Worm (Caenorhabditis elegans): ENCODE data around the gene Y62H9A.7.

Y62H9A.7 gene

DNA sequence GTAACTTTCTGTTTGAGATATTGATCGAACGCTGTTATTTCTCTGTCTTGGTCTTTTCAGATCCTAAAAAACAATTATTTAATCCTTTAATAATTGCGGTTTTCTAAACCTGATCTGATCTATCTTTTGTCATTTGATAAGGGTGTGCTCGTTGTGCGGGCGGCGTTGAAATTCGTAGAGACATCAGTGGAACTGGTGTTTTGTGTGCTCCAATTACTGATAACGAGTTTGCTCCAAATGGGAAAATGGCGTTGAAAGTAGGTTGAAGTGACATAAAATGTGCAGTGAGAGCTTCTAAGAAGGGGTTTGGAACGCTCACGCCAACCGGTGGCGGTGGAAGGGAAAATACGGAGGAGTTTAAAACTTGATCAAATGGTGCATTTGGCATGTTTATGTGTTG is 31.0 kb downstream of the Y62H9A.7 start:
- TF ChIP-seq ceh-39 (tag; optimal IDR thresholded peaks at IDR 0.05) (no peak), snpc-4 (tag; optimal IDR thresholded peaks at IDR 0.05) (no peak), unc-62 (GFP tag; optimal IDR thresholded peaks at IDR 0.05) (no peak), nhr-76 (tag; optimal IDR thresholded peaks at IDR 0.05) (no peak), sem-2 (GFP tag; optimal IDR thresholded peaks at IDR 0.05) (no peak), lin-32 (GFP tag; optimal IDR thresholded peaks at IDR 0.05) (no peak), mab-5 (tag; optimal IDR thresholded peaks at IDR 0.05) (no peak)

DNA sequence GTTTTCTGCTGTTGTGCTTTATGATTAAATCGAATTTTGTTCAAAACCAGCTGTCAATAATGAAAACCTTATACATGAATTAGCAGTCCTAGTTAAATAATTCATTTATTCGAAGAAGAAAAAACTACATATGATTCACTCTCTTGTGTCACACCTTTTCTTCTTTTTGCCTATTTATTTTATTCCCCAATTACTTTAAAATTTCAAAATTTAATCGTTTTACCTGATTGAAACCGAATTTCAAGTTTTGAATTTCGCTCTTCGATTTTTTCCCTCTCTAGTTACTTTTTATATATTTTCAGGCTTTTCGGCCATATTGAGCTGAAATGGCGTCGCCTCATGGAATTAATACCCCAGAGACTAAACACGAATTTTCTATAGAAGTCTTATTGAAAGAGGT is 33.0 kb downstream of the Y62H9A.7 start, which contains the start of gene xtr-1:
xtr-1 (plus strand) TSS at position 301 of the 400 bp plus-strand sequence.
- TF ChIP-seq ceh-39 (tag; optimal IDR thresholded peaks at IDR 0.05): no peak

DNA sequence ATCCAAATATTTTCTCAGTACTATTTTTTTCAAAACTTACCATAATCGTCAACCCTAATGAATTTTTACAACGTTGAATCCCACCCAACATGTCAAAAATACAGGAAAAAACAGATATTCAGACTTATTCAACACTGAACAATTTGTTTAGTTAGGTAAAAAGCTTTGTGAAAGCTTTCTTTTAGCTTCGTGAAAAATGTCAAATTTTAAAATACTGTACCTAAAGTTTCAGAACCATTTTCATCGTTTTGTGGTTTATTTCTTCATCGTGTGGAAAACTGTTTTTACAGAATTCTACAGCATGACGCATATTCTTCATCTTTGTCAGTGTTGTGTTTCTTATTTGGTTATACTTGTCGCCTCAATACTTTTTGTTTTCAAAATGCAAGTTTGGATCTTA is 34.9 kb downstream of the Y62H9A.7 start, which contains the start of gene F54F7.14:
F54F7.14 (plus strand) TSS at position 301 of the 400 bp plus-strand sequence.
- no peak for TF ChIP-seq drap-1 (GFP tag; optimal IDR thresholded peaks at IDR 0.05)
- no peak for TF ChIP-seq hlh-1 (tag; optimal IDR thresholded peaks at IDR 0.05)
- no peak for TF ChIP-seq ceh-43 (GFP tag; optimal IDR thresholded peaks at IDR 0.05)
- TF ChIP-seq sptf-1 (tag; optimal IDR thresholded peaks at IDR 0.05): no peak
- no peak for TF ChIP-seq ces-1 (GFP tag; optimal IDR thresholded peaks at IDR 0.05)
- no peak for TF ChIP-seq unc-120 (tag; optimal IDR thresholded peaks at IDR 0.05; ENCODE audit: poor library complexity, severe bottlenecking)
- TF ChIP-seq mep-1 (tag; optimal IDR thresholded peaks at IDR 0.05): no peak
- TF ChIP-seq lin-32 (GFP tag; optimal IDR thresholded peaks at IDR 0.05): no peak
- TF ChIP-seq mls-2 (tag; optimal IDR thresholded peaks at IDR 0.05): no peak
- TF ChIP-seq nhr-12 (tag; optimal IDR thresholded peaks at IDR 0.05): no peak
- no peak for TF ChIP-seq flh-1 (GFP tag; optimal IDR thresholded peaks at IDR 0.05)
- TF ChIP-seq zip-8 (tag; optimal IDR thresholded peaks at IDR 0.05): no peak
- no peak for TF ChIP-seq blmp-1 (tag; optimal IDR thresholded peaks at IDR 0.05)

DNA sequence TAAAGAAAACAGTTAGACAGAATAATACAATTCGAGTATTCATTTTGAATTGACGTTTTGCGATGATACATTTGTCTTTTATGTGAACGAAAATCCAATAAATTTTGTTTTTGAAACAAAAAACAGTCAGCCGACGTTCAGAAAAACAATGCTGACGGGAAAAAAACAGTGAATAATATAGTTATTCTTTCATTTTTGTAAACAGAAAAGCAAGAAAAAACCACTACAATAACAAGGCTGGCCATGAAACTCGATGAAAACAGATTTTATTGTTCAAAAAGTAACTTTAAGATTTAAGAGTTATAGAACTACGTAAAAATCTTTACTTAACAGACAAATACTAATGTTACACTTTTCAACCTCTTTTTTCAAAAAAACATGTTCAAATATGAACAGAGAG is 35.4 kb downstream of the Y62H9A.7 start, which contains the start of gene F54F7.3:
F54F7.3 (minus strand) TSS at position 101 of the 400 bp plus-strand sequence.
- no peak for TF ChIP-seq cnd-1 (tag; optimal IDR thresholded peaks at IDR 0.05)
- TF ChIP-seq bed-3 (GFP tag; optimal IDR thresholded peaks at IDR 0.05): no peak
- no peak for TF ChIP-seq mab-5 (tag; optimal IDR thresholded peaks at IDR 0.05)
- TF ChIP-seq ztf-11 (tag; optimal IDR thresholded peaks at IDR 0.05): no peak
- TF ChIP-seq nhr-28 (tag; optimal IDR thresholded peaks at IDR 0.05): no peak
- TF ChIP-seq elt-1 (tag; optimal IDR thresholded peaks at IDR 0.05; ENCODE audit: borderline replicate concordance, insufficient read depth): no peak
- TF ChIP-seq unc-120 (tag; optimal IDR thresholded peaks at IDR 0.05; ENCODE audit: poor library complexity, severe bottlenecking): no peak
- no peak for TF ChIP-seq ceh-39 (tag; optimal IDR thresholded peaks at IDR 0.05)
- no peak for TF ChIP-seq tbx-8 (GFP tag; optimal IDR thresholded peaks at IDR 0.05)

DNA sequence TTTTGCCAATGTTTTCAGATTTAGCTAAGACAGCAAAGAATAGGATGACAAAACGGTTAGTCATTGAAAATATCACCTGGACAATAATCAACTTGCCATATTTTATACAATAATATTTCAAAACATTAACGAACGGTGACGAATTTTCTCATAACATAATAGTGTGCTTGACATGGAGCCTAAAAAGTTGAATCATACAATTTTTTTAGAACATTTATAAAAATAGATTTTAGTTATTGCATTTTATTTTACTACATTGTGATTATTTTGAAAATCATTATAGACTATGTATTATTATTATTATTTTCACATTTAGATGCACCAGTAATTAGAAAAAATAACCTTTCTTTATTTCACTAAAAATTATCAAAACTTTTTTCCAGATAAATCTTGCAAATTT is 36.9 kb downstream of the Y62H9A.7 start, which contains the start of gene F54F7.9:
F54F7.9 (minus strand) TSS at position 101 of the 400 bp plus-strand sequence.
- TF ChIP-seq flh-1 (GFP tag; optimal IDR thresholded peaks at IDR 0.05) (no peak), ham-2 (GFP tag; optimal IDR thresholded peaks at IDR 0.05) (no peak), nhr-28 (tag; optimal IDR thresholded peaks at IDR 0.05) (no peak), ceh-39 (tag; optimal IDR thresholded peaks at IDR 0.05) (no peak), zip-8 (tag; optimal IDR thresholded peaks at IDR 0.05) (no peak), nhr-12 (tag; optimal IDR thresholded peaks at IDR 0.05) (no peak), ceh-43 (GFP tag; optimal IDR thresholded peaks at IDR 0.05) (no peak), blmp-1 (tag; optimal IDR thresholded peaks at IDR 0.05) (no peak), lin-32 (GFP tag; optimal IDR thresholded peaks at IDR 0.05) (no peak), unc-120 (tag; optimal IDR thresholded peaks at IDR 0.05; ENCODE audit: poor library complexity, severe bottlenecking) (no peak)

DNA sequence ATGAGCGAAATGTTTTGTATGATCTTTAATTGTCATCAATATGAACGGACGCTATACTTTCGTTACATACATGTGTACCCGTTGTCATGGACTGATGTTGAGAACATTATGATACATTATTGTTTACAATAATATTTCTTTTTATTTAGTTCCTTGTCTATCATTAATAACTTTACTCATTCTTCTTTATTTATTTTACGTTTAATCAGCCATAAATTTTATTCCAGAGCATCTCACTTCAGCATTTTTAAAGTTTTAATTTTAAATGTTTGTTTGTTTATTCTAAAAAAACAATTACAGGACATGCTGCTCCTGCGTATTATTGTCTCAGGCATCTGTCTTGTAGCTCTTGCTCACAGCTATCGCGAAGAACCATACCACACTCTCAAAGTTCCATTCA is 42.1 kb downstream of the Y62H9A.7 start, which contains the start of gene F54F7.2:
F54F7.2 (plus strand) TSS at position 301 of the 400 bp plus-strand sequence.
- TF ChIP-seq flh-1 (GFP tag; optimal IDR thresholded peaks at IDR 0.05): no peak
- no peak for TF ChIP-seq ceh-39 (tag; optimal IDR thresholded peaks at IDR 0.05)
- no peak for TF ChIP-seq lin-32 (GFP tag; optimal IDR thresholded peaks at IDR 0.05)
- no peak for TF ChIP-seq drap-1 (GFP tag; optimal IDR thresholded peaks at IDR 0.05)
- TF ChIP-seq bed-3 (GFP tag; optimal IDR thresholded peaks at IDR 0.05): no peak
- TF ChIP-seq blmp-1 (tag; optimal IDR thresholded peaks at IDR 0.05): no peak
- no peak for TF ChIP-seq lin-13 (tag; optimal IDR thresholded peaks at IDR 0.05)
- no peak for TF ChIP-seq elt-3 (tag; optimal IDR thresholded peaks at IDR 0.05)
- no peak for TF ChIP-seq mls-2 (tag; optimal IDR thresholded peaks at IDR 0.05)
- TF ChIP-seq unc-39 (tag; optimal IDR thresholded peaks at IDR 0.05): no peak
- no peak for TF ChIP-seq ham-2 (GFP tag; optimal IDR thresholded peaks at IDR 0.05)
- TF ChIP-seq ceh-83 (GFP tag; optimal IDR thresholded peaks at IDR 0.05): no peak
- no peak for TF ChIP-seq pha-4 (tag; optimal IDR thresholded peaks at IDR 0.05)

Measured in whole organism, mixed stage, embryonic.